Fruit fly (Drosophila melanogaster) whole organism, wandering third instar larva: Measurements from ENCODE around the gene CG4313.

Experiments
- CG32264 ChIP-seq: fragments of 200-800 bp; sonication (Bioruptor generic); optimal IDR thresholded peaks from 2 replicates; lab custom pipeline; 2016; ENCODE audit warnings: missing biosample characterization, missing genetic modification characterization
- fru ChIP-seq: fragments of 200-800 bp; sonication (Bioruptor generic); optimal IDR thresholded peaks from 3 replicates; lab custom pipeline; 2016; ENCODE audit warnings: missing biosample characterization, mild to moderate bottlenecking, missing genetic modification characterization
- lola ChIP-seq: fragments of >200 bp; optimal IDR thresholded peaks from 2 replicates; lab custom pipeline; 2017; ENCODE audit warnings: missing biosample characterization, missing genetic modification characterization

- TF ChIP-seq lola (GFP tag; lab: Kevin White, UChicago) (no peak), fru (GFP tag; lab: Kevin White, UChicago) (no peak), CG32264 (no peak)
Measured at dm6 chrX:2087501-2087900, 45.8 kb downstream of the CG4313 start.
